Worm (Caenorhabditis elegans) whole organism, L4/young adult: Measurements from ENCODE around the gene F28H7.8.

Source experiments
- W03F9.2 ChIP-seq: fragments of 150-350 bp; optimal IDR thresholded peaks from 2 replicates; lab custom pipeline; 2014; ENCODE audit warnings: missing biosample characterization, missing genetic modification characterization
- dao-5 ChIP-seq: sonication (generic microtip); optimal IDR thresholded peaks from 2 replicates; lab custom pipeline; 2016; ENCODE audit warnings: missing genotype, missing genetic modification characterization, moderate library complexity, missing compliant biosample characterization
- him-1 ChIP-seq: sonication (generic microtip); optimal IDR thresholded peaks from 2 replicates; lab custom pipeline; 2016; ENCODE audit warnings: missing genotype, missing genetic modification reagents, missing genetic modification characterization, missing compliant biosample characterization

DNA sequence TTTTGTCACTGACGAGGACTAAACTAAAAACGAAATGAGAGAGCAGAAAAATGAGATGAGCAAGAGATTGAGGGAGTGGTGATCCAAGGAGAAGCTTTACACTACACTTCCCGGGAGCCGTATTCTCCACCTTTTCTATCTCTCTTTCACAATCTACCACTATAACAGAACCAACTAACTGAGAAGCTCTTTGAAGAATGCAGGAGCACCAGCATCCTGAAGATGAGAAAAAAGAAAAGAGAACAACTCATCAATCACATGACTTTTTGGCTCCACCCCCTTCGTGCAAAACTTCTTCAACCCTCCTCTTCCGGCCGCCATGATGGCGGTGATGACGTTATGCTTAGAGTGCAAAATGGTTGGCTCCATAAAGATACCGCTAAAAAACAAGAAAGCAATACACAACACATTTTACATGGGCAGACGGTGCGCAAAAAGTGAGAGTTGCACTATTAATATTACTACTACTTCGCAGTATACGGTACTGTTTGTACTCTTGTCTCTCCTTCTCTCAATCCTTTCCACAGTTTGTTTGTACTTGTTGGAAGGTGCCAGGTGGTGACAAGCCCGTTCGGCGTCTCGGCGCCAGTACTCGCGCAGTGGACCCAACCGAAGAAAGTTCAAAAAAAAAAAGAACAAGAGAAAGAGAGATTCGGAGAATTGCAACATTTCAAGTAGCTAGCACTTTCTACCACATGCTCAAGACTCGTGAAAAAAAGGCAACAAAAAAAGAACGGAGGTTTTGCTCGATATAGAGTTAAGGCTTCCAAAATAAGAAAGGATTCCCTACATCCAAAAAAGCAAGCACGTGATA, 39.5 kb upstream of the F28H7.8 start:
- TF ChIP-seq him-1 (tag; lab: Kevin White, UChicago): no peak
- no peak for TF ChIP-seq W03F9.2
- TF ChIP-seq dao-5 (tag; lab: Kevin White, UChicago): no peak
